Worm (Caenorhabditis elegans) whole organism, mixed stage, embryonic: ENCODE data around the gene tsp-1.

ENCODE experiments used
- nhr-237 ChIP-seq: fragments of 150-350 bp; optimal IDR thresholded peaks from 2 replicates; lab custom pipeline; 2014; ENCODE audit warnings: missing biosample characterization, missing genetic modification characterization
- pha-4 ChIP-seq: fragments of 150-350 bp; optimal IDR thresholded peaks from 2 replicates; lab custom pipeline; 2018; ENCODE audit warnings: missing biosample characterization, missing genetic modification reagents, missing genetic modification characterization

DNA sequence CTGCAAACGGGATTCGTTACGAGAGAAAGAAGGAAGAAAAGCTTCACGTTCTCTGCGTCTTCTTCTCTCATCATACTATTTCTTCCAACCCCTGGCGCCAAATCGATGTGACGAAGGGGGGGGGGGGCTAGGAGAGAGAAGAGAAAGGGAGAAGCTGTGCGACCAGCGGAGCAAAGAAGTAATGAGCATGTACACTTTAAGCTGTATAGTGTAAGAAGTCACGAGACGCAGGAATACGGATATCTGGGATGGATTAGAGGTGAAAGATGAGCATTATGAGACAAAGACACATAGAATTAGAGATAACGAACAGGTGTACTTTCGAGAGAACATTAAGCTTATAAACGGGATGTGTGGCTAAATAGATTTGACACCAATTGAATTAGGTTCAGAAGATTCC, 37.5 kb downstream of the tsp-1 start:
- no peak for TF ChIP-seq nhr-237
- TF ChIP-seq pha-4 (tag; lab: Kevin White, UChicago): no peak
